Worm (Caenorhabditis elegans) whole organism, L3 larva: Measurements from ENCODE around the gene srj-25.

Experiments used
- R02D3.7 ChIP-seq: fragments of 150-350 bp; optimal IDR thresholded peaks from 2 replicates; lab custom pipeline; 2014; ENCODE audit warnings: missing biosample characterization, missing genetic modification characterization
- ZK546.5 ChIP-seq: sonication (generic microtip); optimal IDR thresholded peaks from 2 replicates; lab custom pipeline; 2017; ENCODE audit warnings: missing biosample characterization, missing genetic modification characterization
- aly-2 ChIP-seq: fragments of 150-350 bp; optimal IDR thresholded peaks from 2 replicates; lab custom pipeline; 2014; ENCODE audit warnings: missing biosample characterization, missing genetic modification characterization
- ama-1 ChIP-seq: fragments of 150-350 bp; optimal IDR thresholded peaks from 2 replicates; lab custom pipeline; 2018
- ceh-16 ChIP-seq: sonication (generic microtip); optimal IDR thresholded peaks from 2 replicates; lab custom pipeline; 2017; ENCODE audit warnings: missing biosample characterization, missing genetic modification characterization
- ceh-28 ChIP-seq: fragments of 150-350 bp; optimal IDR thresholded peaks from 2 replicates; lab custom pipeline; 2014; ENCODE audit warnings: missing biosample characterization, missing genetic modification reagents, missing genetic modification characterization
- ceh-82 ChIP-seq: fragments of 150-350 bp; optimal IDR thresholded peaks from 2 replicates; lab custom pipeline; 2014; ENCODE audit warnings: missing biosample characterization, missing genetic modification characterization
- ceh-9 ChIP-seq: sonication (generic microtip); optimal IDR thresholded peaks from 2 replicates; lab custom pipeline; 2018; ENCODE audit warnings: missing biosample characterization, missing genetic modification characterization
- daf-12 ChIP-seq: fragments of 150-350 bp; optimal IDR thresholded peaks from 2 replicates; lab custom pipeline; 2014; ENCODE audit warnings: missing biosample characterization, missing genetic modification reagents, missing genetic modification characterization
- egl-27 ChIP-seq: sonication (generic microtip); optimal IDR thresholded peaks from 4 replicates; lab custom pipeline; 2017; ENCODE audit warnings: missing biosample characterization, missing genetic modification reagents, missing genetic modification characterization
- elt-1 ChIP-seq: fragments of 150-350 bp; optimal IDR thresholded peaks from 2 replicates; lab custom pipeline; 2014; ENCODE audit warnings: missing biosample characterization, missing genetic modification characterization
- elt-2 ChIP-seq: sonication (generic microtip); optimal IDR thresholded peaks from 2 replicates; lab custom pipeline; 2016; ENCODE audit warnings: missing genetic modification reagents, mild to moderate bottlenecking, missing genetic modification characterization, missing compliant biosample characterization
- elt-3 ChIP-seq, 3 experiments: fragments of 150-350 bp in 1 of 3; sonication (generic microtip) in 2 of 3; optimal IDR thresholded peaks; 2 replicates in 2 of 3; 4 replicates in 1 of 3; lab custom pipeline; 2014 to 2017; ENCODE audit warnings: missing biosample characterization in 3 of 3, missing genetic modification characterization in 3 of 3
- eor-1 ChIP-seq, 2 experiments: fragments of 150-350 bp; optimal IDR thresholded peaks; 2 replicates each; lab custom pipeline; 2014 to 2018; ENCODE audit warnings: missing biosample characterization in 2 of 2, missing genetic modification characterization in 2 of 2
- fos-1 ChIP-seq: fragments of 150-350 bp; optimal IDR thresholded peaks from 2 replicates; lab custom pipeline; 2014; ENCODE audit warnings: missing biosample characterization, missing genetic modification characterization
- hmg-11 ChIP-seq: sonication (generic microtip); optimal IDR thresholded peaks from 2 replicates; lab custom pipeline; 2016; ENCODE audit warnings: missing genetic modification characterization, missing compliant biosample characterization
- jun-1 ChIP-seq: fragments of 150-350 bp; optimal IDR thresholded peaks from 2 replicates; lab custom pipeline; 2014; ENCODE audit warnings: missing biosample characterization, missing genetic modification reagents, missing genetic modification characterization
- lin-15B ChIP-seq: fragments of 150-350 bp; optimal IDR thresholded peaks from 2 replicates; lab custom pipeline; 2014; ENCODE audit warnings: missing biosample characterization, missing genetic modification characterization
- lsy-12 ChIP-seq: sonication (generic microtip); optimal IDR thresholded peaks from 2 replicates; lab custom pipeline; 2016; ENCODE audit warnings: mild to moderate bottlenecking, missing genetic modification characterization, missing compliant biosample characterization
- mml-1 ChIP-seq: fragments of 150-350 bp; sonication (generic microtip); optimal IDR thresholded peaks from 3 replicates; lab custom pipeline; 2014; ENCODE audit warnings: missing biosample characterization, missing genetic modification characterization
- nfya-1 ChIP-seq: sonication (generic microtip); optimal IDR thresholded peaks from 2 replicates; lab custom pipeline; 2017; ENCODE audit warnings: missing genetic modification characterization, mild to moderate bottlenecking, missing compliant biosample characterization, antibody characterized with exemption, moderate library complexity; ENCODE audit not compliant: insufficient read depth
- nhr-11 ChIP-seq: fragments of 150-350 bp; optimal IDR thresholded peaks from 2 replicates; lab custom pipeline; 2014; ENCODE audit warnings: missing biosample characterization, missing genetic modification characterization
- nhr-12 ChIP-seq: fragments of 150-350 bp; optimal IDR thresholded peaks from 2 replicates; lab custom pipeline; 2014; ENCODE audit warnings: missing biosample characterization, missing genetic modification characterization
- nhr-23 ChIP-seq: fragments of 150-350 bp; optimal IDR thresholded peaks from 2 replicates; lab custom pipeline; 2014; ENCODE audit warnings: missing biosample characterization, missing genetic modification reagents, missing genetic modification characterization
- nhr-237 ChIP-seq: fragments of 150-350 bp; optimal IDR thresholded peaks from 2 replicates; lab custom pipeline; 2014; ENCODE audit warnings: missing biosample characterization, missing genetic modification characterization
- nhr-25 ChIP-seq: sonication (generic microtip); optimal IDR thresholded peaks from 2 replicates; lab custom pipeline; 2017; ENCODE audit warnings: missing biosample characterization, missing genetic modification characterization
- nhr-28 ChIP-seq: fragments of 150-350 bp; optimal IDR thresholded peaks from 2 replicates; lab custom pipeline; 2014; ENCODE audit warnings: missing biosample characterization, missing genetic modification characterization
- nhr-43 ChIP-seq: sonication (generic microtip); optimal IDR thresholded peaks from 2 replicates; lab custom pipeline; 2016; ENCODE audit warnings: mild to moderate bottlenecking, missing genetic modification characterization, missing compliant biosample characterization; ENCODE audit not compliant: poor library complexity, severe bottlenecking
- nhr-67 ChIP-seq: fragments of 150-350 bp; optimal IDR thresholded peaks from 2 replicates; lab custom pipeline; 2014; ENCODE audit warnings: missing biosample characterization, missing genetic modification characterization
- nhr-76 ChIP-seq: fragments of 150-350 bp; sonication (generic microtip); optimal IDR thresholded peaks from 5 replicates; lab custom pipeline; 2014; ENCODE audit warnings: missing biosample characterization, missing genetic modification characterization
- pha-4 ChIP-seq: fragments of 150-350 bp; optimal IDR thresholded peaks from 2 replicates; lab custom pipeline; 2014; ENCODE audit warnings: missing biosample characterization, missing genetic modification reagents, missing genetic modification characterization
- pqm-1 ChIP-seq: fragments of 150-350 bp; optimal IDR thresholded peaks from 2 replicates; lab custom pipeline; 2017; ENCODE audit warnings: missing biosample characterization, missing genetic modification characterization, inconsistent platforms
- sea-2 ChIP-seq: fragments of 150-350 bp; sonication (generic microtip); optimal IDR thresholded peaks from 4 replicates; lab custom pipeline; 2014; ENCODE audit warnings: missing biosample characterization, missing genetic modification reagents, missing genetic modification characterization
- skn-1 ChIP-seq: fragments of 150-350 bp; optimal IDR thresholded peaks from 2 replicates; lab custom pipeline; 2014; ENCODE audit warnings: missing biosample characterization, missing genetic modification characterization
- snpc-4 ChIP-seq: fragments of 150-350 bp; optimal IDR thresholded peaks from 2 replicates; lab custom pipeline; 2014; ENCODE audit warnings: missing biosample characterization, missing genetic modification characterization
- tbx-2 ChIP-seq: sonication (generic microtip); optimal IDR thresholded peaks from 2 replicates; lab custom pipeline; 2016; ENCODE audit warnings: mild to moderate bottlenecking, missing genetic modification characterization, missing compliant biosample characterization
- unc-39 ChIP-seq: sonication (generic microtip); optimal IDR thresholded peaks from 4 replicates; lab custom pipeline; 2017; ENCODE audit warnings: missing biosample characterization, missing genetic modification characterization
- unc-62 ChIP-seq: fragments of 150-350 bp; sonication (generic microtip); optimal IDR thresholded peaks from 4 replicates; lab custom pipeline; 2014; ENCODE audit warnings: missing biosample characterization, missing genetic modification reagents, missing genetic modification characterization
- ztf-11 ChIP-seq: fragments of 150-350 bp; optimal IDR thresholded peaks from 2 replicates; lab custom pipeline; 2014; ENCODE audit warnings: missing biosample characterization, missing genetic modification characterization

The srj-25 gene

ce11 chrV:736171-736570 lies at the start of gene srj-25:
srj-25 (minus strand) TSS chrV:736271.
- TF ChIP-seq ZK546.5 (tag; lab: Kevin White, UChicago), result no peak
- no peak for TF ChIP-seq mml-1 (tag; lab: Kevin White, UChicago)
- TF ChIP-seq ceh-28 (tag; lab: Kevin White, UChicago), result no peak
- no peak for TF ChIP-seq nhr-237 (tag; lab: Kevin White, UChicago)
- no peak for TF ChIP-seq ceh-9
- TF ChIP-seq eor-1 (tag; optimal IDR thresholded peaks at IDR 0.05; lab: Kevin White, UChicago), result no peak
- TF ChIP-seq nhr-25 (tag; lab: Kevin White, UChicago), result no peak
- no peak for TF ChIP-seq nhr-23 (tag; lab: Kevin White, UChicago)
- TF ChIP-seq nhr-12, result no peak
- no peak for TF ChIP-seq lin-15B
- TF ChIP-seq pha-4 (tag; lab: Kevin White, UChicago), result no peak
- no peak for TF ChIP-seq elt-1 (tag; lab: Kevin White, UChicago)
- TF ChIP-seq ama-1 (lab: Kevin White, UChicago), result no peak
- no peak for TF ChIP-seq fos-1
- no peak for TF ChIP-seq nhr-76
- TF ChIP-seq egl-27 (tag; lab: Kevin White, UChicago), result no peak
- no peak for TF ChIP-seq elt-3 (tag; optimal IDR thresholded peaks at IDR 0.05; lab: Kevin White, UChicago)
- no peak for TF ChIP-seq nhr-43
- TF ChIP-seq elt-2 (tag; lab: Kevin White, UChicago), result no peak
- TF ChIP-seq skn-1 (tag; lab: Kevin White, UChicago), result no peak

- no peak for TF ChIP-seq sea-2 (GFP tag; lab: Kevin White, UChicago)
- TF ChIP-seq nhr-67, result no peak
- no peak for TF ChIP-seq nfya-1 (tag; lab: Kevin White, UChicago)
- TF ChIP-seq snpc-4 (tag; lab: Kevin White, UChicago), result no peak
- TF ChIP-seq ceh-16, result no peak
- TF ChIP-seq jun-1, result no peak
- TF ChIP-seq nhr-12, result no peak
- TF ChIP-seq lsy-12 (tag; lab: Kevin White, UChicago), result no peak
- TF ChIP-seq aly-2 (tag; lab: Kevin White, UChicago), result no peak
- TF ChIP-seq nhr-11 (tag; lab: Kevin White, UChicago), result no peak
- no peak for TF ChIP-seq tbx-2 (tag; lab: Kevin White, UChicago)
- TF ChIP-seq nhr-43, result no peak
- no peak for TF ChIP-seq ZK546.5 (tag; lab: Kevin White, UChicago)
- TF ChIP-seq R02D3.7 (tag; lab: Kevin White, UChicago), result no peak
- TF ChIP-seq hmg-11, result no peak
- no peak for TF ChIP-seq skn-1 (tag; lab: Kevin White, UChicago)
Observed at ce11 chrV:782432-782831, 46.4 kb upstream of the srj-25 start, which contains the start of gene srab-16. srab-16 (plus strand) TSS chrV:782732.

ce11 chrV:779999-780398 lies 43.9 kb upstream of the srj-25 start, which contains the start of gene srbc-60:
srbc-60 (plus strand) TSS chrV:780299.
- TF ChIP-seq ztf-11 (tag; lab: Kevin White, UChicago) (no peak), unc-62 (GFP tag; lab: Kevin White, UChicago) (no peak), nhr-43 (no peak), sea-2 (GFP tag; lab: Kevin White, UChicago) (no peak), elt-2 (tag; lab: Kevin White, UChicago) (no peak), elt-3 (tag; optimal IDR thresholded peaks at IDR 0.05; lab: Kevin White, UChicago) (no peak), egl-27 (tag; lab: Kevin White, UChicago) (no peak), lsy-12 (tag; lab: Kevin White, UChicago) (no peak), nfya-1 (tag; lab: Kevin White, UChicago) (no peak)

ce11 chrV:778339-778738 lies 42.3 kb upstream of the srj-25 start, which contains the start of gene srbc-59:
srbc-59 (plus strand) TSS chrV:778639.
- TF ChIP-seq unc-62 (GFP tag; lab: Kevin White, UChicago), result no peak
- no peak for TF ChIP-seq nhr-28
- no peak for TF ChIP-seq nhr-76
- no peak for TF ChIP-seq ceh-82
- TF ChIP-seq unc-39 (tag; lab: Kevin White, UChicago), result no peak
- TF ChIP-seq snpc-4 (tag; lab: Kevin White, UChicago), result no peak
- TF ChIP-seq ama-1 (lab: Kevin White, UChicago), result no peak
- TF ChIP-seq pqm-1 (tag; lab: Kevin White, UChicago), result no peak
- no peak for TF ChIP-seq elt-3 (tag; optimal IDR thresholded peaks at IDR 0.05; lab: Kevin White, UChicago)
- TF ChIP-seq aly-2 (tag; lab: Kevin White, UChicago), result no peak
- no peak for TF ChIP-seq daf-12 (tag; lab: Kevin White, UChicago)
